Worm (Caenorhabditis elegans): ENCODE data around the gene T12G3.4.

T12G3.4 gene

ce11 chrIV:12086498-12086897 is 38.4 kb downstream of the T12G3.4 start (continued):
- TF ChIP-seq ztf-25 (GFP tag; IDR thresholded peaks at IDR 0.05) (peak; percentile 88), Y56A3A.18 (GFP tag; IDR thresholded peaks at IDR 0.05) (peak; percentile 86), bed-2 (GFP tag; IDR thresholded peaks at IDR 0.05) (peak; percentile 79), F49E8.2 (tag; optimal IDR thresholded peaks at IDR 0.05; ENCODE audit: insufficient read depth) (peak; percentile 91), D2030.7 (GFP tag; IDR thresholded peaks at IDR 0.05) (peak; percentile 85), ets-4 (GFP tag; optimal IDR thresholded peaks at IDR 0.05) (peak; percentile 66), dox-1 (GFP tag; IDR thresholded peaks at IDR 0.05) (peak; percentile 91), rcor-1 (GFP tag; IDR thresholded peaks at IDR 0.05) (peak; percentile 86), ztf-26 (tag; optimal IDR thresholded peaks at IDR 0.05) (peak; percentile 75), rpc-1 (optimal IDR thresholded peaks at IDR 0.05) (peak; percentile 80), rpc-1 (tag; optimal IDR thresholded peaks at IDR 0.05) (peak; percentile 91), dpff-1 (tag; optimal IDR thresholded peaks at IDR 0.05) (peak; percentile 26), hrde-1 (tag; optimal IDR thresholded peaks at IDR 0.05; ENCODE audit: borderline replicate concordance) (peak; percentile 71), him-1 (tag; optimal IDR thresholded peaks at IDR 0.05) (peak; percentile 93), lsl-1 (GFP tag; optimal IDR thresholded peaks at IDR 0.05) (peak; percentile 76), aptf-2 (GFP tag; conservative IDR thresholded peaks at IDR 0.05) (peak; percentile 71; the same call in 1 of the 2 replicates), nhr-179 (tag; optimal IDR thresholded peaks at IDR 0.05) (no peak), F10E7.11 (tag; optimal IDR thresholded peaks at IDR 0.05) (peak; percentile 48), snpc-3.4 (tag; optimal IDR thresholded peaks at IDR 0.05) (peak; percentile 67), cebp-2 (GFP tag; IDR thresholded peaks at IDR 0.05) (peak; percentile 100), mcd-1 (GFP tag; IDR thresholded peaks at IDR 0.05) (peak; percentile 83), nfyb-1 (GFP tag; IDR thresholded peaks at IDR 0.05) (peak; percentile 90), tlf-1 (GFP tag; optimal IDR thresholded peaks at IDR 0.05) (peak; percentile 79), attf-6 (GFP tag; IDR thresholded peaks at IDR 0.05) (peak; percentile 73; the same call in 1 of the 2 replicates), hlh-12 (tag; optimal IDR thresholded peaks at IDR 0.05) (peak; percentile 32), snpc-1.1 (tag; optimal IDR thresholded peaks at IDR 0.05; ENCODE audit: insufficient read depth) (no peak), mxl-1 (tag; optimal IDR thresholded peaks at IDR 0.05) (peak; percentile 88), F23B12.7 (tag; optimal IDR thresholded peaks at IDR 0.05; ENCODE audit: insufficient read depth) (peak; percentile 97), nhr-120 (GFP tag; IDR thresholded peaks at IDR 0.05) (no peak), cebp-1 (GFP tag; IDR thresholded peaks at IDR 0.05) (no peak), cebp-1 (tag; optimal IDR thresholded peaks at IDR 0.05) (peak; percentile 79), rec-8 (tag; optimal IDR thresholded peaks at IDR 0.05) (peak; percentile 67 to 92), lin-35 (GFP tag; optimal IDR thresholded peaks at IDR 0.05) (peak in 2 of 3 experiments; percentile 4 to 13), attf-3 (GFP tag; conservative IDR thresholded peaks at IDR 0.05) (peak; percentile 64), ceh-79 (tag; optimal IDR thresholded peaks at IDR 0.05) (peak; percentile 88), ceh-40 (GFP tag; IDR thresholded peaks at IDR 0.05) (peak; percentile 30; the same call in 1 of the 2 replicates), dpl-1 (GFP tag; optimal IDR thresholded peaks at IDR 0.05) (peak; percentile 24), egl-44 (GFP tag; IDR thresholded peaks at IDR 0.05) (peak; percentile 81), xnd-1 (tag; optimal IDR thresholded peaks at IDR 0.05) (peak; percentile 36), Y79H2A.3 (GFP tag; conservative IDR thresholded peaks at IDR 0.05) (no peak), aptf-3 (GFP tag; IDR thresholded peaks at IDR 0.05) (peak; percentile 91), atf-7 (tag; optimal IDR thresholded peaks at IDR 0.05) (peak; percentile 38), akir-1 (GFP tag; optimal IDR thresholded peaks at IDR 0.05) (no peak), Y53G8AR.9 (GFP tag; conservative IDR thresholded peaks at IDR 0.05) (peak; percentile 68; the same call in 1 of the 2 replicates), athp-1 (tag; optimal IDR thresholded peaks at IDR 0.05) (peak; percentile 81), egrh-3 (GFP tag; IDR thresholded peaks at IDR 0.05) (peak; percentile 59; the same call in 1 of the 2 replicates), ceh-27 (GFP tag; optimal IDR thresholded peaks at IDR 0.05) (peak; percentile 86), pha-4 (tag; optimal IDR thresholded peaks at IDR 0.05) (no peak)
